Fruit fly (Drosophila melanogaster) whole organism, embryonic: Measurements from ENCODE around the gene Hpr1.
A peak's percentile ranks its signal among the peaks of the same experiment; 100 is the strongest.

Experiments
- Adf1 ChIP-seq: fragments of 200-800 bp; sonication (Bioruptor generic); IDR thresholded peaks from 2 replicates; pipeline ENCODE4 v1.3.6; 2022; ENCODE audit warnings: missing biosample characterization, missing genetic modification characterization
- Atf3 ChIP-seq: fragments of 200-800 bp; sonication (Bioruptor generic); optimal IDR thresholded peaks from 3 replicates; lab custom pipeline; 2016; ENCODE audit warnings: missing biosample characterization, missing genetic modification characterization
- CG11085 ChIP-seq: fragments of 200-800 bp; sonication (Bioruptor generic); IDR thresholded peaks from 2 replicates; pipeline ENCODE4 v1.3.6; 2022; ENCODE audit warnings: missing biosample characterization, missing genetic modification characterization
- CG1529 ChIP-seq: fragments of 200-800 bp; sonication (Bioruptor generic); optimal IDR thresholded peaks from 3 replicates; lab custom pipeline; 2018; ENCODE audit warnings: missing biosample characterization, missing genetic modification characterization
- CG16779 ChIP-seq: fragments of 200-800 bp; sonication (Bioruptor generic); IDR thresholded peaks from 2 replicates; pipeline ENCODE4 v1.3.6; 2022; ENCODE audit warnings: missing biosample characterization, missing genetic modification characterization
- CG17568 ChIP-seq: fragments of 200-800 bp; sonication (Bioruptor generic); optimal IDR thresholded peaks from 2 replicates; lab custom pipeline; 2018; ENCODE audit warnings: missing biosample characterization, mild to moderate bottlenecking, missing genetic modification characterization, moderate library complexity
- CG17612 ChIP-seq: fragments of 200-800 bp; sonication (Bioruptor generic); IDR thresholded peaks from 2 replicates; pipeline ENCODE4 v1.3.6; 2022; ENCODE audit warnings: missing biosample characterization, missing genetic modification characterization
- CG30020 ChIP-seq: fragments of 200-800 bp; optimal IDR thresholded peaks from 2 replicates; lab custom pipeline; 2019; ENCODE audit warnings: missing biosample characterization, mild to moderate bottlenecking, missing genetic modification characterization, moderate library complexity
- CG31224 ChIP-seq: fragments of 200-800 bp; sonication (Bioruptor generic); IDR thresholded peaks from 2 replicates; pipeline ENCODE4 v1.3.6; 2022; ENCODE audit warnings: missing biosample characterization, missing genetic modification characterization
- CG6683 ChIP-seq: fragments of 200-800 bp; sonication (Bioruptor generic); optimal IDR thresholded peaks from 2 replicates; lab custom pipeline; 2017; ENCODE audit warnings: missing biosample characterization, mild to moderate bottlenecking, missing genetic modification characterization, missing genetic modification reagents
- CG8924 ChIP-seq: fragments of 200-800 bp; optimal IDR thresholded peaks from 3 replicates; lab custom pipeline; 2019; ENCODE audit warnings: missing biosample characterization, mild to moderate bottlenecking, missing genetic modification characterization, moderate library complexity
- CG9437 ChIP-seq: fragments of 200-800 bp; sonication (Bioruptor generic); optimal IDR thresholded peaks from 2 replicates; lab custom pipeline; 2018; ENCODE audit warnings: missing biosample characterization, mild to moderate bottlenecking, missing genetic modification characterization
- CG9609 ChIP-seq: fragments of 200-800 bp; sonication (Bioruptor generic); optimal IDR thresholded peaks from 3 replicates; lab custom pipeline; 2016; ENCODE audit warnings: missing biosample characterization, missing genetic modification characterization
- CG9876 ChIP-seq: fragments of 200-800 bp; sonication (Bioruptor generic); optimal IDR thresholded peaks from 2 replicates; lab custom pipeline; 2016; ENCODE audit warnings: missing biosample characterization, missing genetic modification characterization
- Dbx ChIP-seq: fragments of 200-800 bp; sonication (Bioruptor generic); IDR thresholded peaks from 3 replicates; pipeline ENCODE4 v1.3.6; 2022; ENCODE audit warnings: missing biosample characterization, missing genetic modification characterization
- Dll ChIP-seq: fragments of 200-800 bp; sonication (Bioruptor generic); IDR thresholded peaks from 4 replicates; pipeline ENCODE4 v1.3.6; 2022; ENCODE audit warnings: missing biosample characterization, missing genetic modification characterization; ENCODE audit not compliant: partially characterized antibody
- Fer2 ChIP-seq: fragments of 200-800 bp; sonication (Bioruptor generic); optimal IDR thresholded peaks from 2 replicates; lab custom pipeline; 2018; ENCODE audit warnings: missing biosample characterization, mild to moderate bottlenecking, missing genetic modification characterization, moderate library complexity
- H15 ChIP-seq: fragments of 200-800 bp; sonication (Bioruptor generic); IDR thresholded peaks from 3 replicates; pipeline ENCODE4 v1.3.6; 2022; ENCODE audit warnings: missing biosample characterization, missing genetic modification characterization
- HLH54F ChIP-seq: fragments of 200-800 bp; sonication (Bioruptor generic); optimal IDR thresholded peaks from 3 replicates; lab custom pipeline; 2016; ENCODE audit warnings: missing biosample characterization, missing genetic modification characterization
- HmgZ ChIP-seq: fragments of 200-800 bp; sonication (Bioruptor generic); optimal IDR thresholded peaks from 2 replicates; lab custom pipeline; 2018; ENCODE audit warnings: missing biosample characterization, mild to moderate bottlenecking, missing genetic modification characterization
- Kr ChIP-seq: fragments of 200-800 bp; sonication (Bioruptor generic); optimal IDR thresholded peaks from 2 replicates; lab custom pipeline; 2017; ENCODE audit warnings: missing biosample characterization, mild to moderate bottlenecking, missing genetic modification characterization
- NFAT ChIP-seq: fragments of 200-800 bp; sonication (Bioruptor generic); IDR thresholded peaks from 2 replicates; pipeline ENCODE4 v1.3.6; 2022; ENCODE audit warnings: missing biosample characterization, missing genetic modification characterization
- Sox102F ChIP-seq: fragments of 200-800 bp; sonication (Bioruptor generic); optimal IDR thresholded peaks from 2 replicates; lab custom pipeline; 2018; ENCODE audit warnings: missing biosample characterization, mild to moderate bottlenecking, missing genetic modification characterization, moderate library complexity
- ab ChIP-seq: fragments of 200-800 bp; sonication (Bioruptor generic); optimal IDR thresholded peaks from 2 replicates; lab custom pipeline; 2016; ENCODE audit warnings: missing biosample characterization, missing genetic modification characterization
- bab2 ChIP-seq: fragments of 200-800 bp; sonication (Bioruptor generic); optimal IDR thresholded peaks from 2 replicates; lab custom pipeline; 2016; ENCODE audit warnings: missing biosample characterization, missing genetic modification characterization
- cg ChIP-seq: fragments of 200-800 bp; sonication (Bioruptor generic); optimal IDR thresholded peaks from 3 replicates; lab custom pipeline; 2019; ENCODE audit warnings: missing biosample characterization, mild to moderate bottlenecking, missing genetic modification characterization, moderate library complexity
- croc ChIP-seq: fragments of 200-800 bp; sonication (Bioruptor generic); conservative IDR thresholded peaks from 3 replicates; pipeline ENCODE4 v1.3.6; 2022; ENCODE audit warnings: missing biosample characterization, missing genetic modification characterization
- ewg ChIP-seq: fragments of 200-800 bp; sonication (Bioruptor generic); optimal IDR thresholded peaks from 3 replicates; lab custom pipeline; 2017; ENCODE audit warnings: mild to moderate bottlenecking, missing biosample characterization, missing genetic modification reagents, missing genetic modification characterization
- grau ChIP-seq: fragments of 200-800 bp; optimal IDR thresholded peaks from 3 replicates; lab custom pipeline; 2019; ENCODE audit warnings: missing biosample characterization, mild to moderate bottlenecking, missing genetic modification characterization, moderate library complexity
- gt ChIP-seq: fragments of 200-800 bp; sonication (Bioruptor generic); IDR thresholded peaks from 2 replicates; pipeline ENCODE4 v1.3.6; 2022; ENCODE audit warnings: missing biosample characterization, missing genetic modification characterization
- ham ChIP-seq: fragments of 200-800 bp; sonication (Bioruptor generic); IDR thresholded peaks from 2 replicates; pipeline ENCODE4 v1.3.6; 2022; ENCODE audit warnings: missing biosample characterization, missing genetic modification characterization
- p53 ChIP-seq: fragments of 200-800 bp; sonication (Bioruptor generic); optimal IDR thresholded peaks from 2 replicates; lab custom pipeline; 2016; ENCODE audit warnings: missing biosample characterization, missing genetic modification characterization
- pros ChIP-seq: fragments of 200-800 bp; sonication (Bioruptor generic); optimal IDR thresholded peaks from 3 replicates; lab custom pipeline; 2019; ENCODE audit warnings: missing biosample characterization, mild to moderate bottlenecking, missing genetic modification characterization, moderate library complexity
- rib ChIP-seq: fragments of 200-800 bp; sonication (Bioruptor generic); IDR thresholded peaks from 2 replicates; pipeline ENCODE4 v1.3.6; 2022; ENCODE audit warnings: missing biosample characterization, missing genetic modification characterization
- salm ChIP-seq: fragments of 200-800 bp; sonication (Bioruptor generic); optimal IDR thresholded peaks from 2 replicates; lab custom pipeline; 2018; ENCODE audit warnings: missing biosample characterization, mild to moderate bottlenecking, missing genetic modification characterization
- scrt ChIP-seq: fragments of 200-800 bp; sonication (Bioruptor generic); optimal IDR thresholded peaks from 2 replicates; lab custom pipeline; 2018; ENCODE audit warnings: missing biosample characterization, mild to moderate bottlenecking, missing genetic modification characterization, moderate library complexity
- sens-2 ChIP-seq: fragments of 200-800 bp; sonication (Bioruptor generic); IDR thresholded peaks from 2 replicates; pipeline ENCODE4 v1.3.6; 2022; ENCODE audit warnings: missing biosample characterization, missing genetic modification characterization
- shn ChIP-seq: fragments of 200-800 bp; sonication (Bioruptor generic); optimal IDR thresholded peaks from 3 replicates; lab custom pipeline; 2016; ENCODE audit warnings: missing biosample characterization, missing genetic modification characterization
- slp2 ChIP-seq: fragments of 200-800 bp; sonication (Bioruptor generic); optimal IDR thresholded peaks from 2 replicates; lab custom pipeline; 2016; ENCODE audit warnings: missing biosample characterization, missing genetic modification characterization
- sna ChIP-seq: fragments of 200-800 bp; sonication (Bioruptor generic); IDR thresholded peaks from 2 replicates; pipeline ENCODE4 v1.3.6; 2022; ENCODE audit warnings: missing biosample characterization, missing genetic modification characterization; ENCODE audit not compliant: partially characterized antibody
- sug ChIP-seq: fragments of 200-800 bp; optimal IDR thresholded peaks from 2 replicates; lab custom pipeline; 2019; ENCODE audit warnings: missing biosample characterization, mild to moderate bottlenecking, missing genetic modification characterization, moderate library complexity
- trem ChIP-seq: fragments of 200-800 bp; optimal IDR thresholded peaks from 3 replicates; lab custom pipeline; 2019; ENCODE audit warnings: missing biosample characterization, mild to moderate bottlenecking, missing genetic modification characterization, moderate library complexity
- ttk ChIP-seq: fragments of 200-800 bp; sonication (Bioruptor generic); IDR thresholded peaks from 2 replicates; pipeline ENCODE4 v2.1.2; 2022; ENCODE audit warnings: missing biosample characterization, missing genetic modification characterization
- tup ChIP-seq: fragments of 200-800 bp; sonication (Bioruptor generic); optimal IDR thresholded peaks from 2 replicates; lab custom pipeline; 2016; ENCODE audit warnings: missing biosample characterization, mild to moderate bottlenecking, missing genetic modification characterization, moderate library complexity
- vnd ChIP-seq: fragments of 200-800 bp; sonication (Bioruptor generic); IDR thresholded peaks from 3 replicates; pipeline ENCODE4 v1.3.6; 2022; ENCODE audit warnings: missing biosample characterization, missing genetic modification characterization; ENCODE audit not compliant: partially characterized antibody

Hpr1 gene

DNA sequence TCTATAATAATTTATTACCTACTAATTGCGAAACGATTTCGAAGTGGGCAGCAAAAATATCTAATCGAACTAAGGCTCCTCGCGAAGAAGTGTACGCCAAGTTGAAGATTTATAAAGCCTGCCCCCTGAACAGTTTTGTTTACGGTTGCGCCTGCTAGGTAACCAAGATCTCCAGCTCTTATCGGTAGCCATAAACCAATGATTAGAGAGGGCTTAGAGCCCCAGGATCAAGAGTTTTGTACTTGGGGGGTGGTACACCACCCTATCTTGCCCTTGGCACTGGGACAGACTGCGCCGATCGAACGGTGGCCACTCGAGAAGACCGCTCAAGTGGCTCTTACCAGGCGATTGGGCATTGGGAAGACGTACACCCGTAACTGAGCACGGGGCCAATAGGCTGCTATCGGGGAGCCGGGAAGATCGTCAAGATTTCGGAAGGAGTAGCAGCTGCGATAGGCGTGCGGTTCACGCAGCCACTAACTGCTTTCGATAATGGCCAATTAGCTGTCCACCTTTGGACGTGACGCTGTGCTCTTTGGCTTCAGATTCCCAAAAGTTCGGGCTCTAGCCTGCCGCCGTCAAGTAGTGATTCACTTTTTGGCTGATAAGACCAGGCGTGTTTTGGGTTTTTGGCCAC, 11.2 kb upstream of the Hpr1 start (continued):
- no peak for TF ChIP-seq bab2 (GFP tag; lab: Kevin White, UChicago)
- TF ChIP-seq vnd (GFP tag; lab: Robert Waterston, UW): peak; percentile 58
- TF ChIP-seq sug (tag; lab: Kevin White, UChicago): peak; percentile 96
- peak; percentile 6; the same call in 1 of the 2 replicates for TF ChIP-seq Adf1 (GFP tag; lab: Robert Waterston, UW)

DNA sequence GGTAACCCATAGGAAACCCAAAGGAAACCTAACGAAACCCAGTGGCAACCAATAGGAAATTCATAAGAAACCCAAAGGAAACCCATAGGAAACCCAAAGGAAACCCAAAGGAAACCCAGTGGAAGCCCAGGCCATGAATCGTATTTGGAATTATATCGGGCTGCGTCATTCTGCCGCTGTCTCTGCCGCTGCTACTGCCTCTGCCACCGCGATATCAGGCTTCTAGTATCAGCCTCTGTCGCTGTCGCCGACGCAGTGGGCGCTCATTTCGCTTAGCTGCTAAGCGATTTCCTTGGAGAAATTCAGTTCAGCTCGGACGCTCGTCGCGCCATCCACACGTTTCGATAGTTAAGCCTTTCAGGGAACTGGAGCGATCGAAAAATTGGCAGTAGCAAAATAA, 10.1 kb upstream of the Hpr1 start, which contains the start of gene CG1208:
CG1208 (plus strand) TSS at position 301 of the 400 bp plus-strand sequence.
- TF ChIP-seq gt (GFP tag; lab: Robert Waterston, UW) (no peak), Sox102F (GFP tag; lab: Kevin White, UChicago) (no peak), cg (GFP tag; lab: Kevin White, UChicago) (no peak), HLH54F (GFP tag; lab: Kevin White, UChicago) (no peak), CG6683 (GFP tag; lab: Kevin White, UChicago) (no peak), CG16779 (GFP tag; lab: Robert Waterston, UW) (no peak), NFAT (GFP tag; lab: Robert Waterston, UW) (0 out of 2 replicates have a peak, but pooled peaks have one; percentile 5), sens-2 (GFP tag; lab: Robert Waterston, UW) (no peak), CG8924 (no peak), Adf1 (GFP tag; lab: Robert Waterston, UW) (peak; percentile 86), sug (tag; lab: Kevin White, UChicago) (peak; percentile 2), CG17612 (no peak), Dbx (GFP tag; lab: Robert Waterston, UW) (no peak), croc (GFP tag; lab: Robert Waterston, UW) (no peak), sna (GFP tag; lab: Robert Waterston, UW) (no peak)

DNA sequence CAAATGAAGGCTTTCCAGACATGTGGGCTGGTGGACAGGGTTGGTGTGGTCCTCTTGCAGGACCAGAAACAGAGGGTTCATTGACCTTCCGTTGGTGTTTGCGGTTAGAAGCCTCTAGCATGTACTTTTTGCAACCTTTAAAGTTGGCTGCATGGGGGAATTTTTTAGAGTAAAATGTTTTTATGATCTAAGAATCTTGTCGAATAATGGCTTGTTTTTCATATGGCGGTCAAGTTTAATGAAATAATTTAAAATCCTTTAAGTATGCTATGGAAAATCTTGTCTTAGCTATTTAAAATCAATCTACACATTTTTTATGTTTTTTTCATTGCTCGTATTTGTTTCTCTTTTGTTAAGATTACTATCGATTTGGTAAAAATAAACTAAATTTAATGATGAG, 8.5 kb upstream of the Hpr1 start, which contains the start of gene glob3:
glob3 (plus strand) TSS at position 301 of the 400 bp plus-strand sequence.
- TF ChIP-seq CG9437 (no peak), CG30020 (tag; lab: Kevin White, UChicago) (no peak), CG11085 (no peak), H15 (GFP tag; lab: Robert Waterston, UW) (no peak), Atf3 (GFP tag; lab: Kevin White, UChicago) (no peak), grau (tag; lab: Kevin White, UChicago) (no peak), vnd (GFP tag; lab: Robert Waterston, UW) (no peak), scrt (no peak)

DNA sequence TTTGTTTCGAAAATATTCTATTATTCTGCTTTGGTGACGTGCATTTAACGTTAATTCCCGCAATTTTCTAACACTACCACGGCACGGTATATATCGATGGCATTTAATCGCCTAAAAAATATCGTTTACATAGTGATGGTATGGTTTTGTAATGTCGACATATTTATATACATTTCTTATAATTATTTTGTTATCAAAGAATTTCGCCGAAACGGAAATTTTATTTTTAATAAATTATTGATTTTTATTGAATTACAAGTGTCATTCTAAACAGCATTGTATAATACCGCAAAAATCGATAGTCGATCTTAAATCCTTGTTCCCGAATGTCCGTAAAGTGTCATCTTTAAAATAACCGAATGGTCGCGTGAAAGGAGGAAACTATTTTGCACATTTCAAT, 3.2 kb upstream of the Hpr1 start, which contains the start of the genes Sec20 and dgrn:
Sec20 (minus strand) TSS at position 77 of the 400 bp plus-strand sequence.
dgrn (plus strand) TSS at position 160 of the 400 bp plus-strand sequence.
- no peak for TF ChIP-seq salm
- peak; percentile 43 for TF ChIP-seq Fer2 (tag; lab: Kevin White, UChicago)
- TF ChIP-seq shn (GFP tag; lab: Kevin White, UChicago): no peak
- peak; percentile 37 for TF ChIP-seq CG9609 (GFP tag; lab: Kevin White, UChicago)
- peak; percentile 62 for TF ChIP-seq HmgZ
- 0 out of 2 replicates have a peak, but pooled peaks have one; percentile 26 for TF ChIP-seq ttk (GFP tag; lab: Robert Waterston, UW)
- no peak for TF ChIP-seq pros
- no peak for TF ChIP-seq CG9876
- peak; percentile 38 for TF ChIP-seq CG17568 (GFP tag; lab: Kevin White, UChicago)
- TF ChIP-seq tup (GFP tag; lab: Kevin White, UChicago): peak; percentile 37
- 0 out of 2 replicates have a peak, but pooled peaks have one; percentile 28 for TF ChIP-seq CG31224 (GFP tag; lab: Robert Waterston, UW)
- TF ChIP-seq ham: no peak
- no peak for TF ChIP-seq p53 (GFP tag; lab: Kevin White, UChicago)
- TF ChIP-seq CG1529 (GFP tag; lab: Kevin White, UChicago): no peak
- no peak for TF ChIP-seq scrt
- no peak for TF ChIP-seq Kr (GFP tag; lab: Kevin White, UChicago)
- no peak for TF ChIP-seq slp2
- TF ChIP-seq Dll (GFP tag; lab: Robert Waterston, UW): peak; percentile 96
- TF ChIP-seq ab (GFP tag; lab: Kevin White, UChicago): no peak
- no peak for TF ChIP-seq rib
- peak; percentile 18 for TF ChIP-seq ewg (GFP tag; lab: Kevin White, UChicago)
- TF ChIP-seq trem: peak; percentile 95
